Worm (Caenorhabditis elegans) whole organism, L1 larva: ENCODE measurements around the gene Y46G5A.8.

ENCODE experiments used
- efl-1 ChIP-seq, 4 experiments: fragments of 150-350 bp; optimal IDR thresholded peaks in 3 of 4; peaks in 1 of 4; 1 replicate in 1 of 4; 2 replicates in 3 of 4; lab custom pipeline; 2014; ENCODE audit warnings: missing biosample characterization in 2 of 4, missing genetic modification characterization in 2 of 4, missing genetic modification reagents in 2 of 4
- egl-27 ChIP-seq, 2 experiments: fragments of 150-350 bp in 1 of 2; sonication (generic microtip); optimal IDR thresholded peaks; 3 replicates each; lab custom pipeline; 2017 to 2018; ENCODE audit warnings: missing biosample characterization in 2 of 2, missing genetic modification characterization in 2 of 2, missing genetic modification reagents in 2 of 2
- mab-9 ChIP-seq: fragments of 200-800 bp; sonication (Bioruptor generic); IDR thresholded peaks from 2 replicates; pipeline ENCODE4 v1.3.6; 2022; ENCODE audit warnings: missing genetic modification reagents, missing genetic modification characterization, missing compliant biosample characterization

DNA sequence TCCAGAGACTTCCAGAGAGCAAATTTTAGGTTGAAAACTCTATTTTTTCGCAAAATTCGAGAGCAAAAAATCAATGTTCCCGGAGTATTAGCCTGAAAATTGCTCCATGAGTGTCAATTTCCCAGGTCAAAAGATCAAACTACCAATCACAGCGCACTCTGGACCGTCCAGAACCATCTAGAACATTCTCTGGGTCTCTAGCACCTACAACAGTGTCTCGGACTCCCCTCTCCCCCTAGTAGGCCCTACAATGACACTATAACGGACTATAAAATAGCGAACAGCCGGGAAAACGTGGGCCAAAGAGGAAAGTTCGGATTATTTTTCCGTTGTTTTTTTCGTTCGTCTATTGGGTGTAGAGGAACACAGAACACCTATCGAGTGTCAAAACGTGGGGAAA is 43.2 kb downstream of the Y46G5A.8 start:
- TF ChIP-seq egl-27 (tag; optimal IDR thresholded peaks at IDR 0.05; lab: Kevin White, UChicago): no peak
- no peak for TF ChIP-seq efl-1 (optimal IDR thresholded peaks at IDR 0.05; lab: Kevin White, UChicago)
- no peak for TF ChIP-seq efl-1 (GFP tag; optimal IDR thresholded peaks at IDR 0.05 in 1 of 2; lab: Kevin White, UChicago)
- no peak for TF ChIP-seq mab-9
